Worm (Caenorhabditis elegans): ENCODE results near the gene far-4.

ce11 chrV:12953702-12954101, 45.8 kb downstream of the far-4 start, which contains the start of gene eif-3.K:
- no peak for TF ChIP-seq egl-27 (tag; optimal IDR thresholded peaks at IDR 0.05)
- no peak for TF ChIP-seq lin-15B (tag; optimal IDR thresholded peaks at IDR 0.05)
- TF ChIP-seq lin-39 (tag; optimal IDR thresholded peaks at IDR 0.05): no peak
- no peak for TF ChIP-seq zag-1 (tag; optimal IDR thresholded peaks at IDR 0.05)
- TF ChIP-seq nhr-11 (tag; optimal IDR thresholded peaks at IDR 0.05): no peak
- no peak for TF ChIP-seq unc-62 (GFP tag; optimal IDR thresholded peaks at IDR 0.05)
- TF ChIP-seq lin-35 (GFP tag; optimal IDR thresholded peaks at IDR 0.05): no peak
- TF ChIP-seq ama-1 (optimal IDR thresholded peaks at IDR 0.05): no peak
- no peak for TF ChIP-seq C16A3.4 (tag; optimal IDR thresholded peaks at IDR 0.05)
- no peak for TF ChIP-seq nhr-90 (tag; optimal IDR thresholded peaks at IDR 0.05; ENCODE audit: poor library complexity)
- no peak for TF ChIP-seq lsy-2 (tag; optimal IDR thresholded peaks at IDR 0.05)

Measured in whole organism, L1 larva.